Fruit fly (Drosophila melanogaster) whole organism, embryonic: ENCODE data around the gene CG43658.

ENCODE experiments used
- Antp ChIP-seq: fragments of 200-800 bp; sonication (Bioruptor generic); optimal IDR thresholded peaks from 3 replicates; lab custom pipeline; 2016; ENCODE audit warnings: missing biosample characterization, missing genetic modification characterization
- BEAF-32 ChIP-seq: fragments of 200-800 bp; sonication (Bioruptor generic); optimal IDR thresholded peaks from 3 replicates; lab custom pipeline; 2017; ENCODE audit warnings: missing biosample characterization, missing genetic modification characterization, mild to moderate bottlenecking, moderate library complexity, missing genetic modification reagents
- CG1024 ChIP-seq: fragments of 200-800 bp; sonication (Bioruptor generic); IDR thresholded peaks from 2 replicates; pipeline ENCODE4 v1.3.6; 2022; ENCODE audit warnings: missing biosample characterization, missing genetic modification characterization
- CG10267 ChIP-seq: fragments of 200-800 bp; sonication (Bioruptor generic); optimal IDR thresholded peaks from 2 replicates; lab custom pipeline; 2018; ENCODE audit warnings: missing biosample characterization, mild to moderate bottlenecking, missing genetic modification characterization, moderate library complexity
- CG10274 ChIP-seq: fragments of 200-800 bp; sonication (Bioruptor generic); optimal IDR thresholded peaks from 3 replicates; lab custom pipeline; 2017; ENCODE audit warnings: missing biosample characterization, mild to moderate bottlenecking, missing genetic modification characterization
- CG10366 ChIP-seq: fragments of 200-800 bp; sonication (Bioruptor generic); IDR thresholded peaks from 2 replicates; pipeline ENCODE4 v1.3.6; 2022; ENCODE audit warnings: missing biosample characterization, missing genetic modification characterization
- CG12236 ChIP-seq: fragments of 200-800 bp; sonication (Bioruptor generic); optimal IDR thresholded peaks from 2 replicates; lab custom pipeline; 2016; ENCODE audit warnings: missing biosample characterization, missing genetic modification characterization
- CG12659 ChIP-seq: fragments of 200-800 bp; sonication (Bioruptor generic); optimal IDR thresholded peaks from 3 replicates; lab custom pipeline; 2017; ENCODE audit warnings: mild to moderate bottlenecking, missing biosample characterization, missing genetic modification reagents, missing genetic modification characterization
- CG15073 ChIP-seq: fragments of 200-800 bp; sonication (Bioruptor generic); optimal IDR thresholded peaks from 2 replicates; lab custom pipeline; 2016; ENCODE audit warnings: missing biosample characterization, missing genetic modification characterization
- CG17328 ChIP-seq: fragments of 200-800 bp; sonication (Bioruptor generic); IDR thresholded peaks from 2 replicates; pipeline ENCODE4 v1.3.6; 2022; ENCODE audit warnings: missing biosample characterization, missing genetic modification characterization
- CG2129 ChIP-seq: fragments of 200-800 bp; sonication (Bioruptor generic); IDR thresholded peaks from 2 replicates; pipeline ENCODE4 v1.3.6; 2022; ENCODE audit warnings: missing biosample characterization, missing genetic modification characterization; ENCODE audit not compliant: partially characterized antibody
- CG2875 ChIP-seq: fragments of 200-800 bp; sonication (Bioruptor generic); optimal IDR thresholded peaks from 2 replicates; lab custom pipeline; 2017; ENCODE audit warnings: missing biosample characterization, mild to moderate bottlenecking, missing genetic modification characterization, missing genetic modification reagents
- CG3407 ChIP-seq: fragments of 200-800 bp; sonication (Bioruptor generic); optimal IDR thresholded peaks from 2 replicates; lab custom pipeline; 2018; ENCODE audit warnings: missing biosample characterization, mild to moderate bottlenecking, missing genetic modification characterization
- CG4730 ChIP-seq: fragments of 200-800 bp; sonication (Bioruptor generic); IDR thresholded peaks from 2 replicates; pipeline ENCODE4 v1.3.6; 2022; ENCODE audit warnings: missing biosample characterization, missing genetic modification characterization
- CG6689 ChIP-seq: fragments of 200-800 bp; sonication (Bioruptor generic); IDR thresholded peaks from 2 replicates; pipeline ENCODE4 v1.3.6; 2022; ENCODE audit warnings: missing biosample characterization, missing genetic modification characterization
- CG7556 ChIP-seq: fragments of 200-800 bp; sonication (Bioruptor generic); optimal IDR thresholded peaks from 2 replicates; lab custom pipeline; 2017; ENCODE audit warnings: missing biosample characterization, mild to moderate bottlenecking, missing genetic modification characterization
- CG7745 ChIP-seq: fragments of 200-800 bp; sonication (Bioruptor generic); optimal IDR thresholded peaks from 2 replicates; lab custom pipeline; 2018; ENCODE audit warnings: missing biosample characterization, mild to moderate bottlenecking, missing genetic modification characterization, moderate library complexity
- CG8290 ChIP-seq, 3 experiments: fragments of 200-800 bp; sonication (Bioruptor generic); optimal IDR thresholded peaks; 2 replicates each; lab custom pipeline; 2016 to 2019; ENCODE audit warnings: missing biosample characterization in 3 of 3, missing genetic modification characterization in 3 of 3, mild to moderate bottlenecking in 2 of 3, moderate library complexity in 1 of 3
- CG8924 ChIP-seq: fragments of 200-800 bp; optimal IDR thresholded peaks from 3 replicates; lab custom pipeline; 2019; ENCODE audit warnings: missing biosample characterization, mild to moderate bottlenecking, missing genetic modification characterization, moderate library complexity
- CG9609 ChIP-seq: fragments of 200-800 bp; sonication (Bioruptor generic); optimal IDR thresholded peaks from 3 replicates; lab custom pipeline; 2016; ENCODE audit warnings: missing biosample characterization, missing genetic modification characterization
- CG9876 ChIP-seq: fragments of 200-800 bp; sonication (Bioruptor generic); optimal IDR thresholded peaks from 2 replicates; lab custom pipeline; 2016; ENCODE audit warnings: missing biosample characterization, missing genetic modification characterization
- Dref ChIP-seq: fragments of 200-800 bp; sonication (Bioruptor generic); IDR thresholded peaks from 2 replicates; pipeline ENCODE4 v1.3.6; 2022; ENCODE audit warnings: missing biosample characterization, missing genetic modification characterization
- Eip74EF ChIP-seq, 2 experiments: fragments of 200-800 bp in 1 of 2; fragments of >200 bp in 1 of 2; sonication (Bioruptor generic) in 1 of 2; optimal IDR thresholded peaks; 2 replicates each; lab custom pipeline; 2017 to 2019; ENCODE audit warnings: missing biosample characterization in 2 of 2, missing genetic modification characterization in 2 of 2, mild to moderate bottlenecking in 1 of 2, moderate library complexity in 1 of 2
- Mrtf ChIP-seq: fragments of 200-800 bp; sonication (Bioruptor generic); IDR thresholded peaks from 3 replicates; pipeline ENCODE4 v1.3.6; 2022; ENCODE audit warnings: missing biosample characterization, missing genetic modification characterization
- Nf-YB ChIP-seq: fragments of 200-800 bp; sonication (Bioruptor generic); optimal IDR thresholded peaks from 3 replicates; lab custom pipeline; 2019; ENCODE audit warnings: missing biosample characterization, mild to moderate bottlenecking, missing genetic modification characterization, moderate library complexity
- Oli ChIP-seq: fragments of 200-800 bp; sonication (Bioruptor generic); optimal IDR thresholded peaks from 2 replicates; lab custom pipeline; 2018; ENCODE audit warnings: missing biosample characterization, mild to moderate bottlenecking, missing genetic modification characterization, moderate library complexity
- PHDP ChIP-seq: fragments of 200-800 bp; sonication (Bioruptor generic); optimal IDR thresholded peaks from 3 replicates; lab custom pipeline; 2018; ENCODE audit warnings: missing biosample characterization, mild to moderate bottlenecking, missing genetic modification characterization, moderate library complexity
- al ChIP-seq: fragments of 200-800 bp; sonication (Bioruptor generic); IDR thresholded peaks from 2 replicates; pipeline ENCODE4 v1.3.6; 2022; ENCODE audit warnings: missing biosample characterization, missing genetic modification characterization
- ash1 ChIP-seq: fragments of 200-800 bp; sonication (Bioruptor generic); optimal IDR thresholded peaks from 2 replicates; lab custom pipeline; 2018; ENCODE audit warnings: missing biosample characterization, mild to moderate bottlenecking, missing genetic modification characterization
- cg ChIP-seq: fragments of 200-800 bp; sonication (Bioruptor generic); optimal IDR thresholded peaks from 3 replicates; lab custom pipeline; 2019; ENCODE audit warnings: missing biosample characterization, mild to moderate bottlenecking, missing genetic modification characterization, moderate library complexity
- chn ChIP-seq: fragments of 200-800 bp; sonication (Bioruptor generic); optimal IDR thresholded peaks from 2 replicates; lab custom pipeline; 2016; ENCODE audit warnings: missing biosample characterization, missing genetic modification characterization
- emc ChIP-seq: fragments of 200-800 bp; sonication (Bioruptor generic); optimal IDR thresholded peaks from 2 replicates; lab custom pipeline; 2016; ENCODE audit warnings: missing biosample characterization, missing genetic modification characterization
- en ChIP-seq: fragments of 200-800 bp; sonication (Bioruptor generic); optimal IDR thresholded peaks from 2 replicates; lab custom pipeline; 2016; ENCODE audit warnings: missing biosample characterization, missing genetic modification characterization
- eve ChIP-seq, 2 experiments: fragments of >200 bp; optimal IDR thresholded peaks; 2 replicates each; lab custom pipeline; 2017; ENCODE audit warnings: missing biosample characterization in 2 of 2, missing genetic modification characterization in 2 of 2
- ewg ChIP-seq: fragments of 200-800 bp; sonication (Bioruptor generic); optimal IDR thresholded peaks from 3 replicates; lab custom pipeline; 2017; ENCODE audit warnings: mild to moderate bottlenecking, missing biosample characterization, missing genetic modification reagents, missing genetic modification characterization
- eyg ChIP-seq: fragments of 200-800 bp; sonication (Bioruptor generic); optimal IDR thresholded peaks from 3 replicates; lab custom pipeline; 2016; ENCODE audit warnings: missing biosample characterization, missing genetic modification characterization
- gce ChIP-seq: fragments of 200-800 bp; sonication (Bioruptor generic); IDR thresholded peaks from 3 replicates; pipeline ENCODE4 v1.3.6; 2022; ENCODE audit warnings: missing biosample characterization, missing genetic modification characterization
- grn ChIP-seq: fragments of 200-800 bp; sonication (Bioruptor generic); optimal IDR thresholded peaks from 3 replicates; lab custom pipeline; 2017; ENCODE audit warnings: missing biosample characterization, missing genetic modification characterization
- h ChIP-seq: fragments of >200 bp; optimal IDR thresholded peaks from 2 replicates; lab custom pipeline; 2017
- jumu ChIP-seq: fragments of 200-800 bp; sonication (Bioruptor generic); optimal IDR thresholded peaks from 3 replicates; lab custom pipeline; 2016; ENCODE audit warnings: missing biosample characterization, missing genetic modification characterization
- ken ChIP-seq: fragments of 200-800 bp; sonication (Bioruptor generic); IDR thresholded peaks from 3 replicates; pipeline ENCODE4 v1.3.6; 2022; ENCODE audit warnings: missing biosample characterization, missing genetic modification characterization
- lola ChIP-seq, 3 experiments: fragments of >200 bp in 2 of 3; fragments of 200-800 bp in 1 of 3; sonication (Bioruptor generic) in 1 of 3; optimal IDR thresholded peaks; 2 replicates each; lab custom pipeline; 2017 to 2019; ENCODE audit warnings: missing biosample characterization in 3 of 3, missing genetic modification characterization in 3 of 3, mild to moderate bottlenecking in 1 of 3, moderate library complexity in 1 of 3
- odd ChIP-seq: fragments of 200-800 bp; sonication (Bioruptor generic); optimal IDR thresholded peaks from 2 replicates; lab custom pipeline; 2017; ENCODE audit warnings: missing biosample characterization, mild to moderate bottlenecking, missing genetic modification characterization
- p53 ChIP-seq: fragments of 200-800 bp; sonication (Bioruptor generic); optimal IDR thresholded peaks from 2 replicates; lab custom pipeline; 2016; ENCODE audit warnings: missing biosample characterization, missing genetic modification characterization
- pfk ChIP-seq: fragments of 200-800 bp; sonication (Bioruptor generic); optimal IDR thresholded peaks from 2 replicates; lab custom pipeline; 2018; ENCODE audit warnings: missing biosample characterization, mild to moderate bottlenecking, missing genetic modification characterization, moderate library complexity
- scrt ChIP-seq: fragments of 200-800 bp; sonication (Bioruptor generic); optimal IDR thresholded peaks from 2 replicates; lab custom pipeline; 2018; ENCODE audit warnings: missing biosample characterization, mild to moderate bottlenecking, missing genetic modification characterization, moderate library complexity
- slp2 ChIP-seq: fragments of 200-800 bp; sonication (Bioruptor generic); optimal IDR thresholded peaks from 2 replicates; lab custom pipeline; 2016; ENCODE audit warnings: missing biosample characterization, missing genetic modification characterization
- tio ChIP-seq: fragments of 200-800 bp; sonication (Bioruptor generic); optimal IDR thresholded peaks from 2 replicates; lab custom pipeline; 2017; ENCODE audit warnings: missing biosample characterization, missing genetic modification characterization, inconsistent platforms
- wek ChIP-seq: fragments of 200-800 bp; sonication (Bioruptor generic); optimal IDR thresholded peaks from 3 replicates; lab custom pipeline; 2018; ENCODE audit warnings: missing biosample characterization, mild to moderate bottlenecking, missing genetic modification characterization, moderate library complexity

Gene CG43658

dm6 chrX:17506965-17507878 lies 53.8 kb downstream of the CG43658 start (continued):
- TF ChIP-seq CG12659, result peak; percentile 49
- peak; percentile 81 for TF ChIP-seq CG17328 (GFP tag; lab: Robert Waterston, UW)
- peak; percentile 69 for TF ChIP-seq Oli (tag; lab: Kevin White, UChicago)
- TF ChIP-seq CG10274 (GFP tag; lab: Kevin White, UChicago), result no peak
- TF ChIP-seq cg (GFP tag; lab: Kevin White, UChicago), result no peak
- TF ChIP-seq chn, result peak; percentile 86
- TF ChIP-seq en (GFP tag; lab: Kevin White, UChicago), result peak; percentile 41
- no peak for TF ChIP-seq BEAF-32 (GFP tag; lab: Kevin White, UChicago)
- peak; percentile 48 for TF ChIP-seq CG10267
- peak in 1 of 3 experiments; percentile 27 for TF ChIP-seq lola (GFP tag; optimal IDR thresholded peaks at IDR 0.05; lab: Kevin White, UChicago)
- TF ChIP-seq Dref (GFP tag; lab: Robert Waterston, UW), result no peak
- peak; percentile 51 for TF ChIP-seq CG2875 (GFP tag; lab: Kevin White, UChicago)
- peak; percentile 84 for TF ChIP-seq gce (GFP tag; lab: Robert Waterston, UW)
- TF ChIP-seq ash1 (GFP tag; lab: Kevin White, UChicago), result no peak
- peak; percentile 79 for TF ChIP-seq Antp
- TF ChIP-seq CG10366 (GFP tag; lab: Robert Waterston, UW), result peak; percentile 77
- TF ChIP-seq pfk (GFP tag; lab: Kevin White, UChicago), result no peak
- peak; percentile 74 for TF ChIP-seq slp2
- TF ChIP-seq CG9609 (GFP tag; lab: Kevin White, UChicago), result peak; percentile 69
- TF ChIP-seq odd (GFP tag; lab: Kevin White, UChicago), result peak; percentile 11
- TF ChIP-seq p53 (GFP tag; lab: Kevin White, UChicago), result peak; percentile 28
- TF ChIP-seq ewg (GFP tag; lab: Kevin White, UChicago), result peak; percentile 53
- peak; percentile 71 for TF ChIP-seq jumu
- TF ChIP-seq CG3407, result peak; percentile 56
- peak; percentile 73 for TF ChIP-seq PHDP
- peak; percentile 30 for TF ChIP-seq Nf-YB (GFP tag; lab: Kevin White, UChicago)
- no peak for TF ChIP-seq h (lab: Kevin White, UChicago)
- peak; percentile 60 for TF ChIP-seq CG8924
- peak; percentile 73 for TF ChIP-seq CG9876 (GFP tag; lab: Kevin White, UChicago)

- TF ChIP-seq ken, result no peak
- TF ChIP-seq CG15073 (GFP tag; lab: Kevin White, UChicago), result peak; percentile 68
- no peak for TF ChIP-seq emc (GFP tag; lab: Kevin White, UChicago)
- no peak for TF ChIP-seq CG6689
- no peak for TF ChIP-seq CG2129 (GFP tag; lab: Robert Waterston, UW)
- TF ChIP-seq scrt (GFP tag; lab: Kevin White, UChicago), result no peak
- peak; percentile 91 for TF ChIP-seq grn (GFP tag; lab: Kevin White, UChicago)
- TF ChIP-seq tio (GFP tag; lab: Kevin White, UChicago), result no peak
- no peak for TF ChIP-seq CG7556 (GFP tag; lab: Kevin White, UChicago)
- TF ChIP-seq al (GFP tag; lab: Robert Waterston, UW), result no peak
- no peak for TF ChIP-seq CG1024
- no peak for TF ChIP-seq CG8290 (GFP tag; optimal IDR thresholded peaks at IDR 0.05; lab: Kevin White, UChicago)
- no peak for TF ChIP-seq CG8290 (tag; optimal IDR thresholded peaks at IDR 0.05; lab: Kevin White, UChicago)
- no peak for TF ChIP-seq CG12236
- TF ChIP-seq Mrtf (GFP tag; lab: Robert Waterston, UW), result no peak
- TF ChIP-seq eve (GFP tag; optimal IDR thresholded peaks at IDR 0.05; lab: Kevin White, UChicago), result peak in 1 of 2 experiments; percentile 2
- no peak for TF ChIP-seq CG4730
- peak; percentile 76 for TF ChIP-seq CG7745 (tag; lab: Kevin White, UChicago)
- TF ChIP-seq Eip74EF (GFP tag; optimal IDR thresholded peaks at IDR 0.05; lab: Kevin White, UChicago), result no peak
- no peak for TF ChIP-seq eyg (GFP tag; lab: Kevin White, UChicago)
- TF ChIP-seq wek (GFP tag; lab: Kevin White, UChicago), result no peak
These were observed 54.7 kb downstream of the CG43658 start for dm6 chrX:17506292-17506691.
